Fruit fly (Drosophila melanogaster): ENCODE data around the gene CG7290.

DNA sequence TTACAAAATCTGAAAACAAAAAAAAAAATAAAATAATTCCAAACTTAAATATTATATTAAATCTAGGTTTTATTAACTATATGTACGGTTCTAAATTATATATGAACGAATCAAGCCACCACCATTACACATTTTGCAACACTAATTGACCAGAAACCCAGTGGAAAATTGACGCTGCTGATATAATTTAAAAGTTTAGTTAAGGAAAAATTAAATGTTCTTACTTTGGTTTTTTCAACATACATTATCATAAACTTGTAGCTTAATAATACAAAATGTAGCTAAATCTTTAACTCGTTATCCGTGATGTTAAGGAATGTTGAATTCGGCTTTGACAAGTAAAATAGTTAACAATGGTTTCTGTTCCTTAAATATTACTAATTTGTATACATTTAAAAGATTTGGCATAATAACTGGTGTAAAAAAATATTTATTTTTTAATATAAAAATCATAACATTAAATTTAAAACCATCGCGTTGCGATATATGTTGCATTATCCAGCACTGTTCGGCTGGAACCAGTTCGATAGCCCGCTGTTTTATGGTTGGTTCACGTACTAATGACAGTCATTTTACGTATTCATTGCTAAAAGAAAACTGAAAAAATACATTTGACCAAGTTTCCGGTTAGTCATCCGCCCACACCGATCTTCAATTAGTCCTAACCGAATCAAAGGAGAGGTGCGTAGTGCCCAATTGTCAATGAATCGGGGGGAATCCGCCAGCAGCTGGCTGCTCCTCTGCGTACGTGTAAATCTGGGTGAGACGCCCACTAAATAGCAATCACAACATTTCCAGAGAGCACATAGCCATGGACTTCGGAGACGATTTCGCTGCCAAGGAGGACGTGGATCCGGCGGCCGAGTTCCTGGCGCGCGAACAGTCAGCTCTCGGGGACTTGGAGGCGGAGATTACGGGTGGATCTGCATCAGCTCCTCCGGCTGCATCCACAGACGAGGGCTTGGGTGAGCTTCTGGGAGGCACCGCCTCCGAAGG lies 36.4 kb upstream of the CG7290 start:
- TF ChIP-seq EcR (GFP tag; optimal IDR thresholded peaks at IDR 0.05) (no peak), pan (optimal IDR thresholded peaks at IDR 0.05) (no peak), psq (optimal IDR thresholded peaks at IDR 0.05) (no peak), Dll (optimal IDR thresholded peaks at IDR 0.05) (no peak)

All from whole organism.